Worm (Caenorhabditis elegans) whole organism, young adult: ENCODE measurements around the gene pud-4.

Experiments
- F10E7.11 ChIP-seq: sonication (generic microtip); optimal IDR thresholded peaks from 2 replicates; lab custom pipeline; 2017; ENCODE audit warnings: mild to moderate bottlenecking, missing genetic modification characterization, moderate library complexity, missing compliant biosample characterization
- F57C9.4 ChIP-seq: sonication (generic microtip); optimal IDR thresholded peaks from 2 replicates; lab custom pipeline; 2017; ENCODE audit warnings: mild to moderate bottlenecking, missing genetic modification characterization, missing compliant biosample characterization
- K11D2.4 ChIP-seq: fragments of 200-800 bp; sonication (Bioruptor generic); IDR thresholded peaks from 2 replicates; pipeline ENCODE4 v1.3.6; 2022; ENCODE audit warnings: missing genetic modification reagents, missing genetic modification characterization, missing compliant biosample characterization
- hlh-26 ChIP-seq: fragments of 200-800 bp; sonication (Bioruptor generic); conservative IDR thresholded peaks from 2 replicates; pipeline ENCODE4 v1.3.6; 2022; ENCODE audit warnings: missing genetic modification reagents, missing genetic modification characterization, missing compliant biosample characterization
- hsf-1 ChIP-seq: fragments of 200-800 bp; sonication (Bioruptor generic); IDR thresholded peaks from 2 replicates; pipeline ENCODE4 v1.3.6; 2022; ENCODE audit warnings: missing genetic modification reagents, missing genetic modification characterization, missing compliant biosample characterization
- lir-1 ChIP-seq: fragments of 200-800 bp; sonication (Bioruptor generic); conservative IDR thresholded peaks from 2 replicates; pipeline ENCODE4 v1.3.6; 2022; ENCODE audit warnings: missing genetic modification reagents, missing genetic modification characterization, missing compliant biosample characterization
- madf-3 ChIP-seq: fragments of 200-800 bp; sonication (Bioruptor generic); IDR thresholded peaks from 2 replicates; pipeline ENCODE4 v1.3.6; 2022; ENCODE audit warnings: missing genetic modification reagents, missing genetic modification characterization, missing compliant biosample characterization
- nfya-1 ChIP-seq: sonication (generic microtip); optimal IDR thresholded peaks from 2 replicates; lab custom pipeline; 2017; ENCODE audit warnings: antibody characterized with exemption, missing compliant biosample characterization, missing genetic modification characterization, borderline replicate concordance; ENCODE audit not compliant: insufficient read depth
- nhr-179 ChIP-seq: sonication (generic microtip); optimal IDR thresholded peaks from 2 replicates; lab custom pipeline; 2016; ENCODE audit warnings: mild to moderate bottlenecking, missing genetic modification characterization, missing compliant biosample characterization
- nhr-90 ChIP-seq: sonication (generic microtip); optimal IDR thresholded peaks from 2 replicates; lab custom pipeline; 2016; ENCODE audit warnings: missing genotype, mild to moderate bottlenecking, missing genetic modification characterization, missing compliant biosample characterization
- pha-4 ChIP-seq: fragments of 150-350 bp; sonication (generic microtip); optimal IDR thresholded peaks from 2 replicates; lab custom pipeline; 2014; ENCODE audit warnings: missing biosample characterization, missing genetic modification reagents, missing genetic modification characterization
- repo-1 ChIP-seq: sonication (generic microtip); optimal IDR thresholded peaks from 2 replicates; lab custom pipeline; 2017; ENCODE audit warnings: mild to moderate bottlenecking, missing genetic modification characterization, missing compliant biosample characterization
- snpc-4 ChIP-seq, 5 experiments: fragments of 150-350 bp in 1 of 5; sonication (generic microtip) in 4 of 5; optimal IDR thresholded peaks; 2 replicates each; lab custom pipeline; 2014 to 2018; ENCODE audit warnings: missing genetic modification characterization in 5 of 5, missing biosample characterization in 3 of 5, antibody characterized with exemption in 2 of 5, mild to moderate bottlenecking in 2 of 5, missing compliant biosample characterization in 2 of 5, missing genotype in 2 of 5, moderate library complexity in 2 of 5, missing genetic modification reagents in 1 of 5
- ztf-26 ChIP-seq: sonication (generic microtip); optimal IDR thresholded peaks from 2 replicates; lab custom pipeline; 2017; ENCODE audit warnings: missing genetic modification characterization, missing compliant biosample characterization

ce11 chrV:2326378-2326777 is at the start of gene pud-4:
- TF ChIP-seq nhr-90 (tag; lab: Kevin White, UChicago) (no peak), nhr-179 (no peak), hlh-26 (GFP tag; lab: Robert Waterston, UW) (no peak), F57C9.4 (no peak), F10E7.11 (no peak), snpc-4 (GFP tag; optimal IDR thresholded peaks at IDR 0.05; lab: Kevin White, UChicago) (no peak), snpc-4 (tag; optimal IDR thresholded peaks at IDR 0.05; lab: Kevin White, UChicago) (no peak), K11D2.4 (GFP tag; lab: Robert Waterston, UW) (no peak), hsf-1 (GFP tag; lab: Robert Waterston, UW) (no peak), lir-1 (GFP tag; lab: Robert Waterston, UW) (no peak), ztf-26 (tag; lab: Kevin White, UChicago) (no peak), nfya-1 (tag; lab: Kevin White, UChicago) (no peak), madf-3 (GFP tag; lab: Robert Waterston, UW) (no peak), pha-4 (tag; lab: Kevin White, UChicago) (no peak), repo-1 (tag; lab: Kevin White, UChicago) (no peak)
